Worm (Caenorhabditis elegans): ENCODE data around the gene cnc-5.

Gene cnc-5

DNA sequence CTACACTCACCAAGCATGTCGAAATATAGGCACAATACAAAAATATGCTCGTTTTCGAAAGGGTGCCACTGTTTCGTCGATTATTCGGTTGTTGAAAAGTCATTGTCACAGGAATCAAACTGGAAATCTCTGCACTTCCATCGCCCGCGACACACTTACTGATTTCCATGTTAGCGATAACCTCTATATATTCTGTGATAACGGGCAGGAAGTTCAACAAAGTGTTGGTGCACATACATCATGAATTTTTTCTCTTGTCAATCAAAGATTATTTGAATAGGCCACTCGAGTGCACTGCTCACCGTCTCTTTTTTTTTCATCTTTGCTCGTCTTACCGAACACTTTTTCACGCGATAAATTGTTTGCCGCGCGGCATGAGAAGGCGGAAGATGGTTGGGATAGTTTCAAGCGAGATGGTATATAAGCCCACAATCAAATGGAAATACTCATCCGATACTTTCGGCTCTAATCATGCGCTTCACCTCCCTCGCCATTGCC is 19.4 kb downstream of the cnc-5 start, which contains the start of the genes fpn-1.2 and pqn-54 (continued):
- no peak for TF ChIP-seq unc-62 (GFP tag; optimal IDR thresholded peaks at IDR 0.05 in 1 of 2)
- no peak for TF ChIP-seq unc-62 (tag; optimal IDR thresholded peaks at IDR 0.05)
- peak; percentile 37 for TF ChIP-seq pqm-1 (tag; optimal IDR thresholded peaks at IDR 0.05)
- no peak for TF ChIP-seq zip-2 (tag; optimal IDR thresholded peaks at IDR 0.05)
- no peak for TF ChIP-seq daf-16 (GFP tag; optimal IDR thresholded peaks at IDR 0.05)
- peak; percentile 9 for TF ChIP-seq daf-16 (tag; optimal IDR thresholded peaks at IDR 0.05)
- TF ChIP-seq hlh-11 (tag; optimal IDR thresholded peaks at IDR 0.05), result peak; percentile 26
- TF ChIP-seq Y5F2A.4 (GFP tag; optimal IDR thresholded peaks at IDR 0.05), result no peak
- TF ChIP-seq mdt-29 (GFP tag; IDR thresholded peaks at IDR 0.05), result no peak
- TF ChIP-seq ztf-7 (tag; optimal IDR thresholded peaks at IDR 0.05), result no peak
- no peak for TF ChIP-seq ces-1 (GFP tag; optimal IDR thresholded peaks at IDR 0.05)
- no peak for TF ChIP-seq duxl-1 (tag; optimal IDR thresholded peaks at IDR 0.05; ENCODE audit: poor library complexity)
- no peak for TF ChIP-seq zfp-3 (GFP tag; conservative IDR thresholded peaks at IDR 0.05)
- TF ChIP-seq ctbp-1 (GFP tag; IDR thresholded peaks at IDR 0.05), result no peak

DNA sequence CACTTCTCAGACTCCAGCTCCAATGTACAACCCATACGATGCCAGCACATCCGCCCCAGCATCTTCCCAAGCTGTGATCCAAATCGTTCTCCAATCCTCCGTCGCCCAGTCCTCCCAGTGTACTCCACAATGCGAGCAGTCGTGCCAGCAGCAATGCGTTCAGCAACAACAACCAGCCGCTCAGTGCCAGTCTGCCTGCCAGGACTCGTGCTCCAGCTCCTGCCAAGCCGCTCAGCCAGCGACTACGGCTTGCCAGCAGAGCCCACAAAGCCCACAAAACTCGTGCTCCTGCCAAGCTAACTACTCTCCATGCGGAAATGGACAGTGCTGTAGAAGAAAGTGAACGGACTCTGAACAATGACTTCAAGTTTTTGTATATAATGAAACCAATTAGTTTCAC is 20.8 kb downstream of the cnc-5 start:
- TF ChIP-seq F37D6.2 (tag; optimal IDR thresholded peaks at IDR 0.05) (no peak), lim-7 (GFP tag; IDR thresholded peaks at IDR 0.05) (0 out of 2 replicates have a peak, but pooled peaks have one; percentile 36), Y105C5A.15 (GFP tag; IDR thresholded peaks at IDR 0.05) (no peak), skn-1 (tag; optimal IDR thresholded peaks at IDR 0.05) (no peak), saeg-2 (GFP tag; IDR thresholded peaks at IDR 0.05) (no peak), set-16 (GFP tag; IDR thresholded peaks at IDR 0.05) (peak; percentile 89), zip-2 (tag; optimal IDR thresholded peaks at IDR 0.05) (no peak), F44E2.7 (GFP tag; IDR thresholded peaks at IDR 0.05) (0 out of 2 replicates have a peak, but pooled peaks have one; percentile 30), sdz-12 (GFP tag; optimal IDR thresholded peaks at IDR 0.05) (no peak), F10B5.3 (tag; optimal IDR thresholded peaks at IDR 0.05) (no peak), T26A8.4 (GFP tag; IDR thresholded peaks at IDR 0.05) (no peak), pqm-1 (tag; optimal IDR thresholded peaks at IDR 0.05) (no peak)

DNA sequence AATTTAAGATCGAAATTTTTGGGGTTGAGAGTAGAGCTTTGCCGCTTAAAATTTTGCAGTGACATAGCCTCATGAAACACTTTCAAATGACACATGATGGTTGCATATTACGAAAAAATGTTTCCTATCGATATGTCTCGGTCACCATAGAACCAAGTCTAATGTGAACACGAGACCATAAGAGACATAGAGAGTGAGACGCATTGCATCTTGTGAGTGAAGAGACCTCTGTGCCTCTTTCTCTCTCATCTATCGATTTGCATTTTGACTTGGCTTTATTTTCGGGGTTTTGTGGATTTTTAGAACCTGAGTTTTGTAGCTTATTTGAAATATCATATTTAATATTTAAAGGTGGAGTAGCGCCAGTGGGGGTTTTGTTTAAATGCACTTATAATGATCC is 21.8 kb downstream of the cnc-5 start:
- TF ChIP-seq unc-62 (GFP tag; optimal IDR thresholded peaks at IDR 0.05 in 1 of 2) (peak in 1 of 2 experiments; percentile 38), unc-62 (tag; optimal IDR thresholded peaks at IDR 0.05) (no peak), mdl-1 (tag; optimal IDR thresholded peaks at IDR 0.05) (peak in 1 of 2 experiments; percentile 65), hlh-30 (tag; optimal IDR thresholded peaks at IDR 0.05; ENCODE audit: insufficient read depth) (peak; percentile 97), nhr-6 (tag; optimal IDR thresholded peaks at IDR 0.05) (peak; percentile 32), lin-39 (tag; optimal IDR thresholded peaks at IDR 0.05) (no peak), mes-2 (tag; optimal IDR thresholded peaks at IDR 0.05; ENCODE audit: poor library complexity, severe bottlenecking) (peak; percentile 57), mep-1 (tag; optimal IDR thresholded peaks at IDR 0.05) (peak; percentile 31), nhr-77 (tag; optimal IDR thresholded peaks at IDR 0.05) (no peak), hmg-1.1 (GFP tag; IDR thresholded peaks at IDR 0.05) (peak; percentile 43; the same call in 1 of the 2 replicates), nhr-28 (tag; optimal IDR thresholded peaks at IDR 0.05) (peak; percentile 36), attf-4 (tag; optimal IDR thresholded peaks at IDR 0.05) (no peak), dmd-8 (GFP tag; IDR thresholded peaks at IDR 0.05) (no peak), dve-1 (tag; optimal IDR thresholded peaks at IDR 0.05; ENCODE audit: insufficient read depth) (peak; percentile 43), hlh-11 (tag; optimal IDR thresholded peaks at IDR 0.05) (peak; percentile 42), dmd-6 (GFP tag; IDR thresholded peaks at IDR 0.05) (peak; percentile 50)

DNA sequence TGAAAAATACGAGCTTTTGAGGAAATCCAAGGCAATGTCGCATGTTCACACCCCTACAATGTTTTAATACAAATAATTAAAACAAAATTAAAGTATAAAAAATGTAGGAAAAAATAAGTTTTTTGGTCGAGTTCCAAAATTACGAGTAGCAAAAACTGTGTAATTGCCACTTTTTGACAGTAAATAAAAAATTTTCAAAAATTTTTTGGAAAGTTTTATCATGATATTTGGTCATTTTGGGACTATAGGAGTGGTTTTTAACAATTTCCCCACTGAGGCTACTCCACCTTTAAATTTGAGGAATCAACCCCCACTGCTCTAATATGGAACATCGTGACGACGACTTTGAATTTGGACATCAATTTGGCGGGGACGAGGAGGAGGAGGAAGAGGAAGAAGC is 22.3 kb downstream of the cnc-5 start, which contains the start of gene gid-8:
Gene gid-8 (plus strand): TSS at position 301 of the 400 bp plus-strand sequence.
- TF ChIP-seq hmg-1.1 (GFP tag; IDR thresholded peaks at IDR 0.05) (no peak), gei-8 (GFP tag; optimal IDR thresholded peaks at IDR 0.05) (no peak), ceh-82 (tag; optimal IDR thresholded peaks at IDR 0.05) (no peak), sdz-12 (GFP tag; optimal IDR thresholded peaks at IDR 0.05) (no peak), cey-2 (tag; optimal IDR thresholded peaks at IDR 0.05; ENCODE audit: borderline replicate concordance, insufficient read depth) (no peak), dve-1 (tag; optimal IDR thresholded peaks at IDR 0.05; ENCODE audit: insufficient read depth) (no peak), set-16 (GFP tag; IDR thresholded peaks at IDR 0.05) (no peak)

Data from whole organism, L4 larva.